Fruit fly (Drosophila melanogaster): ENCODE results near the gene tal-1A.

The tal-1A gene

dm6 chr3R:13780769-13781168 is 32.1 kb upstream of the tal-1A start, which contains the start of gene CG9286 (continued):
- TF ChIP-seq CG11085 (GFP tag; IDR thresholded peaks at IDR 0.05) (no peak), cad (GFP tag; optimal IDR thresholded peaks at IDR 0.05) (no peak), Neu2 (GFP tag; optimal IDR thresholded peaks at IDR 0.05; ENCODE audit: borderline replicate concordance) (peak; percentile 37), CG12769 (tag; optimal IDR thresholded peaks at IDR 0.05) (no peak), br (optimal IDR thresholded peaks at IDR 0.05) (no peak), Abd-B (GFP tag; optimal IDR thresholded peaks at IDR 0.05) (no peak), Max (GFP tag; optimal IDR thresholded peaks at IDR 0.05) (peak; percentile 78), CG32767 (GFP tag; IDR thresholded peaks at IDR 0.05) (no peak), sens (GFP tag) (no peak), hbn (GFP tag; IDR thresholded peaks at IDR 0.05; ENCODE audit: partially characterized antibody) (no peak), Lpt (GFP tag; optimal IDR thresholded peaks at IDR 0.05) (no peak), fru (optimal IDR thresholded peaks at IDR 0.05) (no peak), pb (GFP tag; optimal IDR thresholded peaks at IDR 0.05) (no peak), zf30C (GFP tag; optimal IDR thresholded peaks at IDR 0.05) (peak; percentile 20), CG16863 (GFP tag; optimal IDR thresholded peaks at IDR 0.05) (no peak), CG4360 (GFP tag; IDR thresholded peaks at IDR 0.05) (0 out of 2 replicates have a peak, but pooled peaks have one; percentile 15), CG17186 (GFP tag; optimal IDR thresholded peaks at IDR 0.05) (peak; percentile 6), E2f1 (GFP tag; IDR thresholded peaks at IDR 0.05) (no peak), jumu (GFP tag; optimal IDR thresholded peaks at IDR 0.05) (no peak), Vsx1 (GFP tag; optimal IDR thresholded peaks at IDR 0.05) (no peak), CG4854 (GFP tag; optimal IDR thresholded peaks at IDR 0.05) (peak; percentile 69), CG2129 (GFP tag; IDR thresholded peaks at IDR 0.05; ENCODE audit: partially characterized antibody) (no peak), H15 (GFP tag; IDR thresholded peaks at IDR 0.05) (no peak), CG6254 (GFP tag; optimal IDR thresholded peaks at IDR 0.05) (no peak), CG6175 (GFP tag; IDR thresholded peaks at IDR 0.05) (no peak), CG4282 (GFP tag; optimal IDR thresholded peaks at IDR 0.05) (no peak), CG17612 (GFP tag; IDR thresholded peaks at IDR 0.05) (no peak), CG14667 (GFP tag; IDR thresholded peaks at IDR 0.05) (no peak), CG5180 (GFP tag; optimal IDR thresholded peaks at IDR 0.05) (no peak), Ets97D (GFP tag; optimal IDR thresholded peaks at IDR 0.05) (no peak), ham (GFP tag; IDR thresholded peaks at IDR 0.05) (no peak), MBD-R2 (GFP tag; IDR thresholded peaks at IDR 0.05) (peak; percentile 57; the same call in 1 of the 2 replicates), CG3995 (GFP tag; optimal IDR thresholded peaks at IDR 0.05) (no peak), CG34422 (GFP tag; IDR thresholded peaks at IDR 0.05) (peak; percentile 42; the same call in 1 of the 3 replicates), vvl (GFP tag; IDR thresholded peaks at IDR 0.05) (no peak), crp (GFP tag; optimal IDR thresholded peaks at IDR 0.05) (peak in 1 of 2 experiments; percentile 83), disco-r (GFP tag; optimal IDR thresholded peaks at IDR 0.05) (no peak), CG6813 (GFP tag; optimal IDR thresholded peaks at IDR 0.05) (no peak), scrt (GFP tag; optimal IDR thresholded peaks at IDR 0.05) (peak; percentile 34), Jarid2 (GFP tag; optimal IDR thresholded peaks at IDR 0.05) (no peak), CG13287 (GFP tag; IDR thresholded peaks at IDR 0.05; ENCODE audit: partially characterized antibody) (peak; percentile 30; the same call in 1 of the 2 replicates), sima (GFP tag; optimal IDR thresholded peaks at IDR 0.05) (no peak), unc-4 (GFP tag; IDR thresholded peaks at IDR 0.05; ENCODE audit: partially characterized antibody) (peak; percentile 17; the same call in 1 of the 2 replicates), twi (tag; optimal IDR thresholded peaks at IDR 0.05) (peak; percentile 40), CG10147 (GFP tag; optimal IDR thresholded peaks at IDR 0.05) (no peak), bcd (GFP tag; optimal IDR thresholded peaks at IDR 0.05) (no peak), CG4707 (GFP tag; optimal IDR thresholded peaks at IDR 0.05) (no peak), CG2712 (tag; optimal IDR thresholded peaks at IDR 0.05) (no peak), Oli (tag; optimal IDR thresholded peaks at IDR 0.05) (no peak), NfI (GFP tag; optimal IDR thresholded peaks at IDR 0.05) (no peak), CG8765 (GFP tag; IDR thresholded peaks at IDR 0.05) (no peak), tgo (GFP tag; IDR thresholded peaks at IDR 0.05) (no peak)

Data from whole organism, embryonic.